Fruit fly (Drosophila melanogaster): ENCODE measurements around the gene Vtld.

The Vtld gene

DNA sequence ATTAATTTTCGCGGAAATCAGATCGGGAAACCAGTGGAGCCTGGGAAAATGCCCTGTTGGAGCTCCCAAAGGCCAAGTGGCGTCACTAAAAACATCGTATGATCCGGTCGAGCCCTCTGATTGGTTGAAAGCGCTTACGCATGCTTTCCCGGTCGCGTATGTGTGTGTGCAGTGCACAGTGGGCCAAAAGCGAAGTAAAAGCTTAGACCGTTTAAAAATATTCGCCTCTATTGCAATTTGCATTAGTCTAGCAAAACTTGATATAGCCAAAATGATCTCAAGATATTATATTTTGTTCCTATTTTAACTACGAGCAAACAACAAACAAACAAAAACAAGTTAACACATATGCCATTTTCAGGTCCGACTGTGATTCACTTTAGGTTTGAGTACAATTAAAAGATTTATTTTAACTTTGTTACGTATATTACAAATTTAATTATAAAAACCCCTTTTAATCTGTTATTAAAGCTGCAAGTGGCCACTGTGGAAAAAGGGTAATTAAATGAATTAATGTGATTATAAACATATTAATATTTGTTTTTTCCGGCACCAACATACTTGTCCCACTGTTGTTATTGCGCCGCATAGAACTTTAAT is 34.1 kb downstream of the Vtld start (continued):
- peak; percentile 83 for TF ChIP-seq Side (GFP tag; optimal IDR thresholded peaks at IDR 0.05)
- TF ChIP-seq B-H1 (GFP tag; IDR thresholded peaks at IDR 0.05): peak; percentile 57; the same call in 2 of the 3 replicates
- TF ChIP-seq CG18262 (tag; optimal IDR thresholded peaks at IDR 0.05): peak; percentile 91
- no peak for TF ChIP-seq prd (optimal IDR thresholded peaks at IDR 0.05)
- TF ChIP-seq prd (GFP tag; IDR thresholded peaks at IDR 0.05): peak; percentile 72; the same call in 2 of the 3 replicates
- TF ChIP-seq CG10366 (GFP tag; IDR thresholded peaks at IDR 0.05): peak; percentile 37
- TF ChIP-seq Kr (GFP tag; optimal IDR thresholded peaks at IDR 0.05): no peak
- TF ChIP-seq BtbVII (GFP tag; optimal IDR thresholded peaks at IDR 0.05): peak; percentile 93
- peak; percentile 74 for TF ChIP-seq HmgZ (tag; optimal IDR thresholded peaks at IDR 0.05)
- peak; percentile 88 for TF ChIP-seq NK7.1 (GFP tag; optimal IDR thresholded peaks at IDR 0.05)
- TF ChIP-seq tio (GFP tag; optimal IDR thresholded peaks at IDR 0.05): peak; percentile 82
- TF ChIP-seq onecut (GFP tag; IDR thresholded peaks at IDR 0.05): peak; percentile 76
- TF ChIP-seq gsb (GFP tag; IDR thresholded peaks at IDR 0.05): peak; percentile 80; the same call in 1 of the 2 replicates
- TF ChIP-seq CG12769 (tag; optimal IDR thresholded peaks at IDR 0.05): no peak
- TF ChIP-seq Dp (GFP tag; optimal IDR thresholded peaks at IDR 0.05): no peak
- TF ChIP-seq cas (GFP tag; IDR thresholded peaks at IDR 0.05): 0 out of 2 replicates have a peak, but pooled peaks have one; percentile 31
- peak; percentile 90 for TF ChIP-seq CG18619 (GFP tag; optimal IDR thresholded peaks at IDR 0.05)
- peak; percentile 78 for TF ChIP-seq nom (GFP tag; optimal IDR thresholded peaks at IDR 0.05)
- TF ChIP-seq Hr3 (GFP tag; optimal IDR thresholded peaks at IDR 0.05): peak; percentile 73
- TF ChIP-seq run (tag; optimal IDR thresholded peaks at IDR 0.05): peak; percentile 73
- TF ChIP-seq klu (GFP tag; IDR thresholded peaks at IDR 0.05): peak; percentile 56; the same call in 1 of the 2 replicates
- peak; percentile 46 for TF ChIP-seq pnt (GFP tag; optimal IDR thresholded peaks at IDR 0.05)
- no peak for TF ChIP-seq Ravus (GFP tag; IDR thresholded peaks at IDR 0.05)
- peak; percentile 42 for TF ChIP-seq inv (GFP tag; IDR thresholded peaks at IDR 0.05; ENCODE audit: partially characterized antibody)
- peak; percentile 92 for TF ChIP-seq CG17361 (GFP tag; IDR thresholded peaks at IDR 0.05)
- TF ChIP-seq CG4854 (GFP tag; optimal IDR thresholded peaks at IDR 0.05): peak; percentile 81
- peak; percentile 64 for TF ChIP-seq ab (GFP tag; optimal IDR thresholded peaks at IDR 0.05)
- no peak; the same call in 1 of the 2 replicates for TF ChIP-seq Scr (GFP tag; IDR thresholded peaks at IDR 0.05; ENCODE audit: partially characterized antibody)
- peak; percentile 41 for TF ChIP-seq Myb (GFP tag; optimal IDR thresholded peaks at IDR 0.05)
- TF ChIP-seq pb (GFP tag; optimal IDR thresholded peaks at IDR 0.05): peak; percentile 88
- peak; percentile 44 for TF ChIP-seq CG5245 (GFP tag; optimal IDR thresholded peaks at IDR 0.05)
- peak; percentile 79 for TF ChIP-seq ewg (GFP tag; optimal IDR thresholded peaks at IDR 0.05)
- 0 out of 3 replicates have a peak, but pooled peaks have one; percentile 28 for TF ChIP-seq jigr1 (GFP tag; IDR thresholded peaks at IDR 0.05)
- TF ChIP-seq crp (GFP tag; optimal IDR thresholded peaks at IDR 0.05): no peak
- TF ChIP-seq Dfd (GFP tag; optimal IDR thresholded peaks at IDR 0.05): no peak
- TF ChIP-seq pfk (GFP tag; optimal IDR thresholded peaks at IDR 0.05): peak; percentile 16
- peak; percentile 77 for TF ChIP-seq CG10267 (tag; optimal IDR thresholded peaks at IDR 0.05)
- TF ChIP-seq dimm (GFP tag; IDR thresholded peaks at IDR 0.05): no peak
- TF ChIP-seq sc (optimal IDR thresholded peaks at IDR 0.05): no peak
- peak; percentile 63 for TF ChIP-seq sc (GFP tag; optimal IDR thresholded peaks at IDR 0.05)
- TF ChIP-seq CG10209 (GFP tag; optimal IDR thresholded peaks at IDR 0.05): peak; percentile 88
- peak; percentile 13 for TF ChIP-seq CG1647 (GFP tag; optimal IDR thresholded peaks at IDR 0.05)
- peak; percentile 76 for TF ChIP-seq Chrac-16 (GFP tag; optimal IDR thresholded peaks at IDR 0.05)
- TF ChIP-seq Hmr (GFP tag; optimal IDR thresholded peaks at IDR 0.05): peak; percentile 90
- TF ChIP-seq dpn (GFP tag; optimal IDR thresholded peaks at IDR 0.05): peak; percentile 84
- peak; percentile 83 for TF ChIP-seq CG1233 (GFP tag; optimal IDR thresholded peaks at IDR 0.05)
- TF ChIP-seq Nf-YA (GFP tag; IDR thresholded peaks at IDR 0.05): peak; percentile 89
- TF ChIP-seq CG12659 (GFP tag; optimal IDR thresholded peaks at IDR 0.05): peak; percentile 93
- peak; percentile 77 for TF ChIP-seq Dek (tag; optimal IDR thresholded peaks at IDR 0.05)
- TF ChIP-seq CG11085 (GFP tag; IDR thresholded peaks at IDR 0.05): 0 out of 2 replicates have a peak, but pooled peaks have one; percentile 31

All from whole organism, embryonic.